Fruit fly (Drosophila melanogaster) whole organism, wandering third instar larva: ENCODE measurements around the gene mib1.

Experiments used
- Abd-B ChIP-seq: fragments of >200 bp; optimal IDR thresholded peaks from 2 replicates; lab custom pipeline; 2017; ENCODE audit warnings: missing biosample characterization, missing genetic modification characterization
- CG32264 ChIP-seq: fragments of 200-800 bp; sonication (Bioruptor generic); optimal IDR thresholded peaks from 2 replicates; lab custom pipeline; 2016; ENCODE audit warnings: missing biosample characterization, missing genetic modification characterization
- CG9705 ChIP-seq: fragments of 200-800 bp; sonication (Bioruptor generic); optimal IDR thresholded peaks from 2 replicates; lab custom pipeline; 2018; ENCODE audit warnings: missing biosample characterization, mild to moderate bottlenecking, missing genetic modification characterization
- CrebA ChIP-seq: fragments of 200-800 bp; sonication (Bioruptor generic); optimal IDR thresholded peaks from 2 replicates; lab custom pipeline; 2016; ENCODE audit warnings: missing biosample characterization, mild to moderate bottlenecking, missing genetic modification characterization, borderline replicate concordance
- Dfd ChIP-seq: fragments of >200 bp; optimal IDR thresholded peaks from 2 replicates; lab custom pipeline; 2017; ENCODE audit warnings: missing biosample characterization, missing genetic modification characterization
- Dif ChIP-seq: fragments of 200-275, 200-300 bp; sonication (Bioruptor generic); optimal IDR thresholded peaks from 2 replicates; lab custom pipeline; 2018; ENCODE audit warnings: missing biosample characterization, missing genetic modification characterization; ENCODE audit not compliant: partially characterized antibody
- GATAd ChIP-seq: sonication (Bioruptor generic); optimal IDR thresholded peaks from 2 replicates; lab custom pipeline; 2016; ENCODE audit warnings: missing biosample characterization, missing genetic modification characterization
- HLH106 ChIP-seq: fragments of 200-800 bp; optimal IDR thresholded peaks from 3 replicates; lab custom pipeline; 2019; ENCODE audit warnings: missing biosample characterization, mild to moderate bottlenecking, missing genetic modification characterization, moderate library complexity
- Hnf4 ChIP-seq: fragments of 200-800 bp; sonication (Bioruptor generic); optimal IDR thresholded peaks from 2 replicates; lab custom pipeline; 2016; ENCODE audit warnings: missing biosample characterization, mild to moderate bottlenecking, missing genetic modification characterization
- Hr78 ChIP-seq: fragments of >200 bp; optimal IDR thresholded peaks from 2 replicates; lab custom pipeline; 2017; ENCODE audit warnings: missing biosample characterization, missing genetic modification characterization
- Hr83 ChIP-seq: fragments of 200-300 bp; sonication (Bioruptor generic); optimal IDR thresholded peaks from 2 replicates; lab custom pipeline; 2016; ENCODE audit warnings: missing biosample characterization, mild to moderate bottlenecking, missing genetic modification characterization, moderate library complexity; ENCODE audit not compliant: poor library complexity, severe bottlenecking
- Jra ChIP-seq: sonication (Bioruptor generic); optimal IDR thresholded peaks from 2 replicates; lab custom pipeline; 2016; ENCODE audit warnings: missing biosample characterization, missing genetic modification characterization
- Mio ChIP-seq: sonication (Bioruptor generic); optimal IDR thresholded peaks from 2 replicates; lab custom pipeline; 2016; ENCODE audit warnings: missing biosample characterization, missing genetic modification characterization
- Myc ChIP-seq: fragments of >200 bp; optimal IDR thresholded peaks from 2 replicates; lab custom pipeline; 2017
- N ChIP-seq: fragments of >200 bp; optimal IDR thresholded peaks from 2 replicates; lab custom pipeline; 2018; ENCODE audit warnings: missing biosample characterization, missing external identifiers, missing genetic modification characterization
- OdsH ChIP-seq: fragments of 200-800 bp; sonication (Bioruptor generic); optimal IDR thresholded peaks from 2 replicates; lab custom pipeline; 2016; ENCODE audit warnings: missing biosample characterization, mild to moderate bottlenecking, missing genetic modification characterization
- Rel ChIP-seq, 2 experiments: fragments of 200-800 bp; sonication (Bioruptor generic) in 1 of 2; optimal IDR thresholded peaks; 2 replicates in 1 of 2; 3 replicates in 1 of 2; lab custom pipeline; 2016 to 2019; ENCODE audit warnings: mild to moderate bottlenecking in 2 of 2, missing biosample characterization in 2 of 2, missing genetic modification characterization in 2 of 2, moderate library complexity in 1 of 2
- Sp1 ChIP-seq: fragments of 200-800 bp; sonication (Bioruptor generic); optimal IDR thresholded peaks from 3 replicates; lab custom pipeline; 2019; ENCODE audit warnings: missing biosample characterization, mild to moderate bottlenecking, missing genetic modification characterization, moderate library complexity
- Vsx2 ChIP-seq: fragments of 200-300, 225-300 bp; sonication (Bioruptor generic); optimal IDR thresholded peaks from 2 replicates; lab custom pipeline; 2018; ENCODE audit warnings: missing biosample characterization, missing genetic modification characterization; ENCODE audit not compliant: partially characterized antibody
- br ChIP-seq: fragments of 200-800 bp; sonication (Bioruptor generic); optimal IDR thresholded peaks from 2 replicates; lab custom pipeline; 2016; ENCODE audit warnings: missing biosample characterization, missing genetic modification characterization
- brk ChIP-seq: fragments of 200-800 bp; sonication (Bioruptor generic); optimal IDR thresholded peaks from 2 replicates; lab custom pipeline; 2016; ENCODE audit warnings: missing biosample characterization, mild to moderate bottlenecking, missing genetic modification characterization
- dl ChIP-seq, 2 experiments: fragments of 175-275, 200-275 bp in 1 of 2; fragments of 200-275 bp in 1 of 2; sonication (Bioruptor generic); optimal IDR thresholded peaks; lab custom pipeline; 2018; ENCODE audit warnings: mild to moderate bottlenecking in 2 of 2, missing biosample characterization in 2 of 2, missing genetic modification characterization in 2 of 2, moderate library complexity in 2 of 2; ENCODE audit not compliant: partially characterized antibody in 2 of 2, insufficient read depth in 1 of 2
- dmrt93B ChIP-seq: fragments of 200-800 bp; sonication (Bioruptor generic); optimal IDR thresholded peaks from 2 replicates; lab custom pipeline; 2018; ENCODE audit warnings: missing biosample characterization, mild to moderate bottlenecking, missing genetic modification characterization
- dsf ChIP-seq: sonication (Bioruptor generic); optimal IDR thresholded peaks from 2 replicates; lab custom pipeline; 2016; ENCODE audit warnings: missing biosample characterization, missing genetic modification characterization, borderline replicate concordance
- ey ChIP-seq: fragments of 200-800 bp; sonication (Bioruptor generic); optimal IDR thresholded peaks from 2 replicates; lab custom pipeline; 2016; ENCODE audit warnings: missing biosample characterization, missing genetic modification characterization
- foxo ChIP-seq, 2 experiments: fragments of 200-800 bp; sonication (Bioruptor generic); optimal IDR thresholded peaks; 2 replicates in 1 of 2; 3 replicates in 1 of 2; lab custom pipeline; 2016 to 2017; ENCODE audit warnings: missing biosample characterization in 2 of 2, missing genetic modification characterization in 2 of 2
- fru ChIP-seq: fragments of 200-800 bp; sonication (Bioruptor generic); optimal IDR thresholded peaks from 3 replicates; lab custom pipeline; 2016; ENCODE audit warnings: missing biosample characterization, mild to moderate bottlenecking, missing genetic modification characterization
- h ChIP-seq: fragments of 200-800 bp; sonication (Bioruptor generic); optimal IDR thresholded peaks from 3 replicates; lab custom pipeline; 2016; ENCODE audit warnings: missing biosample characterization, mild to moderate bottlenecking, missing genetic modification characterization
- jim ChIP-seq: fragments of 175-275, 200-325 bp; sonication (Bioruptor generic); optimal IDR thresholded peaks from 2 replicates; lab custom pipeline; 2016; ENCODE audit warnings: missing biosample characterization, mild to moderate bottlenecking, missing genetic modification characterization
- lola ChIP-seq: fragments of >200 bp; optimal IDR thresholded peaks from 2 replicates; lab custom pipeline; 2017; ENCODE audit warnings: missing biosample characterization, missing genetic modification characterization
- pan ChIP-seq: fragments of >200 bp; optimal IDR thresholded peaks from 2 replicates; lab custom pipeline; 2017
- psq ChIP-seq: fragments of 200-800 bp; sonication (Bioruptor generic); optimal IDR thresholded peaks from 3 replicates; lab custom pipeline; 2017; ENCODE audit warnings: missing biosample characterization, mild to moderate bottlenecking, missing genetic modification characterization, moderate library complexity
- rgr ChIP-seq: fragments of 200-800 bp; sonication (Bioruptor generic); optimal IDR thresholded peaks from 3 replicates; lab custom pipeline; 2016; ENCODE audit warnings: missing biosample characterization, mild to moderate bottlenecking, missing genetic modification characterization
- sage ChIP-seq: fragments of 200-800 bp; sonication (Bioruptor generic); optimal IDR thresholded peaks from 2 replicates; lab custom pipeline; 2016; ENCODE audit warnings: missing biosample characterization, mild to moderate bottlenecking, missing genetic modification characterization
- sv ChIP-seq: fragments of 200-800 bp; sonication (Bioruptor generic); optimal IDR thresholded peaks from 3 replicates; lab custom pipeline; 2016; ENCODE audit warnings: missing biosample characterization, missing genetic modification characterization
- tai ChIP-seq: sonication (Bioruptor generic); optimal IDR thresholded peaks from 2 replicates; lab custom pipeline; 2016; ENCODE audit warnings: missing biosample characterization, missing genetic modification characterization
- usp ChIP-seq: fragments of >200 bp; optimal IDR thresholded peaks from 2 replicates; lab custom pipeline; 2017; ENCODE audit warnings: missing biosample characterization, missing genetic modification characterization
- woc ChIP-seq: sonication (Bioruptor generic); optimal IDR thresholded peaks from 2 replicates; lab custom pipeline; 2016; ENCODE audit warnings: missing biosample characterization, mild to moderate bottlenecking, missing genetic modification characterization

mib1 gene

DNA sequence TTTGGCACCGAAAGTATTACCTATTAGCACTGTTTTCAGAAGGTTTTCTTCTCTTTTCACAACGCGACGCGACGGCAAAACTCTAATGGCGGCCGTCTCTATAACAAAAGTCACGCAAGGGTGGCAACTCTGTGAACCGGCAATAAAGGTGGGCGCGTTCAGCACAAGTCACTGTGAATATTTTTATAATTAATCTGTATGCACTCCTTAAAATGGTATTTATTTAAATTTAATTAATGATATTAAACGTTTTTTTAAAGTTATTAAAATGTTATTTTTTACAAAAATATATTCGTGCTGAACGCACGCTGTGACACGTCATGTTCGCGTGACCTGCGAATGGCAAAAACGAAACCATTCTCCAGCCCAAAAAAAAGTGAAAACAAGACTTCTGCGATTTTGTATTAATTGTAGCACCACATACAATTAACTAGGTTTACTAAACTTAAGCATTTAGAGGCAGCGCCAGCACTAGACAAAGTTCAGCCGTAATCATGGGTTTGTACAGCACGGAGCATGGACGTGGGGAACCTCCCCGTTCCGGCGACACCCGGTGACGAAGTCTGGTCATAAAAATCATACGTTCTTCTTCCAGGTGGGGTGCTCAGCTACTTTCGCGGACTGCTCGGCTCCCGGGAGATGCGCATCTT is 28.7 kb downstream of the mib1 start, which contains the start of the genes brm and Arl1:
TSS of gene brm (minus strand) at position 87 of the 650 bp plus-strand sequence.
TSS of gene Arl1 (plus strand) at position 353 of the 650 bp plus-strand sequence.
- TF ChIP-seq rgr (GFP tag; lab: Kevin White, UChicago) (peak; percentile 99), CG32264 (GFP tag; lab: Kevin White, UChicago) (peak; percentile 87), Myc (lab: Kevin White, UChicago) (no peak), Hr78 (no peak), br (GFP tag; lab: Kevin White, UChicago) (peak; percentile 92), GATAd (GFP tag; lab: Kevin White, UChicago) (peak; percentile 86), pan (lab: Kevin White, UChicago) (no peak), Dif (GFP tag; lab: Kevin White, UChicago) (no peak), N (GFP tag; lab: Kevin White, UChicago) (no peak), Rel (GFP tag; optimal IDR thresholded peaks at IDR 0.05; lab: Kevin White, UChicago) (peak; percentile 95), Rel (tag; optimal IDR thresholded peaks at IDR 0.05; lab: Kevin White, UChicago) (peak; percentile 96), tai (no peak), fru (GFP tag; lab: Kevin White, UChicago) (peak; percentile 90), CG9705 (GFP tag; lab: Kevin White, UChicago) (peak; percentile 99), dsf (GFP tag; lab: Kevin White, UChicago) (peak; percentile 89), ey (GFP tag; lab: Kevin White, UChicago) (peak; percentile 94), Sp1 (GFP tag; lab: Kevin White, UChicago) (peak; percentile 99), HLH106 (peak; percentile 100), Dfd (GFP tag; lab: Kevin White, UChicago) (no peak), Abd-B (GFP tag; lab: Kevin White, UChicago) (no peak), lola (GFP tag; lab: Kevin White, UChicago) (no peak), h (GFP tag; lab: Kevin White, UChicago) (peak; percentile 98), dmrt93B (peak; percentile 98), Jra (GFP tag; lab: Kevin White, UChicago) (peak; percentile 76), Hnf4 (GFP tag; lab: Kevin White, UChicago) (peak; percentile 94), dl (GFP tag; optimal IDR thresholded peaks at IDR 0.05; lab: Kevin White, UChicago; ENCODE audit: insufficient read depth in 1 of 2, partially characterized antibody in 2 of 2) (no peak), Vsx2 (GFP tag; lab: Kevin White, UChicago) (no peak), Hr83 (GFP tag; lab: Kevin White, UChicago) (peak; percentile 75), woc (GFP tag; lab: Kevin White, UChicago) (peak; percentile 92), psq (GFP tag; lab: Kevin White, UChicago) (peak; percentile 96), foxo (GFP tag; optimal IDR thresholded peaks at IDR 0.05; lab: Kevin White, UChicago) (peak; percentile 58 to 98), Mio (GFP tag; lab: Kevin White, UChicago) (peak; percentile 81), jim (GFP tag; lab: Kevin White, UChicago) (peak; percentile 26), brk (GFP tag; lab: Kevin White, UChicago) (no peak), CrebA (no peak), usp (GFP tag; lab: Kevin White, UChicago) (no peak), OdsH (GFP tag; lab: Kevin White, UChicago) (peak; percentile 97), sv (GFP tag; lab: Kevin White, UChicago) (peak; percentile 97), sage (peak; percentile 97)

DNA sequence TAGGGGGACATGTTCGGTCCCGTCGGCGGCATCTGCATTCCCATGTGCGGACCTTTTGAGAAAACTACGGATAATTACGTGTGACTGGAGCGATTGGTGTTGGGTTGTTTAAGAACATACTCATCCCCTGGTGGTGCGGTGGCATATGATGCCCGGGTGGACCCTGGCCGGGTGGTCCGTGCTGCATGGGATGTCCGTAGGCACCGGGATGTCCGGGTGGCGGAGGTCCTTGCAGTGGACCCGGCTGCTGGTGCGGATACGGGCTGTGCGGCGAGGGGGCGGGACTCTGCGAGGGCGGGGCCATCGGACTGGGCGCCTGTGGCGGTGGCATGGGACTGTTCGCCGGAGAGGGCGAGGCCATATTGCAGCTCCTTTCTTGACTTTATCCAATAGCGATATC is 29.5 kb downstream of the mib1 start:
- TF ChIP-seq Hr78 (no peak), Abd-B (GFP tag; lab: Kevin White, UChicago) (no peak), Dif (GFP tag; lab: Kevin White, UChicago) (no peak), Dfd (GFP tag; lab: Kevin White, UChicago) (peak; percentile 80), GATAd (GFP tag; lab: Kevin White, UChicago) (no peak)
